Worm (Caenorhabditis elegans) whole organism, L2 larva: ENCODE measurements around the gene ptc-1.

ENCODE experiments used
- C34F6.9 ChIP-seq: fragments of 150-350 bp; optimal IDR thresholded peaks from 2 replicates; lab custom pipeline; 2014; ENCODE audit warnings: missing biosample characterization, missing genetic modification characterization
- F13H6.1 ChIP-seq: sonication (generic microtip); optimal IDR thresholded peaks from 2 replicates; lab custom pipeline; 2016; ENCODE audit warnings: missing genetic modification characterization, missing compliant biosample characterization
- R02D3.7 ChIP-seq: fragments of 150-350 bp; optimal IDR thresholded peaks from 2 replicates; lab custom pipeline; 2014; ENCODE audit warnings: missing biosample characterization, missing genetic modification characterization
- Y55F3AM.14 ChIP-seq: fragments of 200-800 bp; sonication (Bioruptor generic); optimal IDR thresholded peaks from 2 replicates; lab custom pipeline; 2018; ENCODE audit warnings: mild to moderate bottlenecking, missing genetic modification characterization, missing compliant biosample characterization
- ZK546.5 ChIP-seq: sonication (generic microtip); optimal IDR thresholded peaks from 2 replicates; lab custom pipeline; 2017; ENCODE audit warnings: missing biosample characterization, missing genetic modification characterization
- alr-1 ChIP-seq: fragments of 150-350 bp; optimal IDR thresholded peaks from 2 replicates; lab custom pipeline; 2014; ENCODE audit warnings: missing biosample characterization, missing genetic modification characterization
- aly-2 ChIP-seq: fragments of 150-350 bp; optimal IDR thresholded peaks from 2 replicates; lab custom pipeline; 2014; ENCODE audit warnings: missing biosample characterization, missing genetic modification characterization
- ceh-82 ChIP-seq: fragments of 150-350 bp; optimal IDR thresholded peaks from 2 replicates; lab custom pipeline; 2014; ENCODE audit warnings: missing biosample characterization, missing genetic modification characterization
- crh-2 ChIP-seq: sonication (generic microtip); optimal IDR thresholded peaks from 2 replicates; lab custom pipeline; 2017; ENCODE audit warnings: missing biosample characterization, missing genetic modification characterization
- dmd-4 ChIP-seq: sonication (generic microtip); optimal IDR thresholded peaks from 2 replicates; lab custom pipeline; 2017; ENCODE audit warnings: missing biosample characterization, missing genetic modification characterization
- egl-27 ChIP-seq: sonication (generic microtip); optimal IDR thresholded peaks from 3 replicates; lab custom pipeline; 2017; ENCODE audit warnings: missing biosample characterization, missing genetic modification reagents, missing genetic modification characterization
- elt-1 ChIP-seq: fragments of 150-350 bp; optimal IDR thresholded peaks from 2 replicates; lab custom pipeline; 2014; ENCODE audit warnings: missing biosample characterization, missing genetic modification characterization
- elt-3 ChIP-seq: sonication (generic microtip); optimal IDR thresholded peaks from 2 replicates; lab custom pipeline; 2017; ENCODE audit warnings: missing biosample characterization, missing genetic modification characterization
- fos-1 ChIP-seq: fragments of 150-350 bp; optimal IDR thresholded peaks from 2 replicates; lab custom pipeline; 2014; ENCODE audit warnings: missing biosample characterization, missing genetic modification characterization
- gmeb-1 ChIP-seq: fragments of 150-350 bp; optimal IDR thresholded peaks from 2 replicates; lab custom pipeline; 2014; ENCODE audit warnings: missing biosample characterization, missing genetic modification characterization
- lin-13 ChIP-seq: fragments of 150-350 bp; optimal IDR thresholded peaks from 2 replicates; lab custom pipeline; 2014; ENCODE audit warnings: missing biosample characterization, missing genetic modification reagents, missing genetic modification characterization
- lin-39 ChIP-seq: fragments of 150-350 bp; optimal IDR thresholded peaks from 2 replicates; lab custom pipeline; 2014; ENCODE audit warnings: missing biosample characterization, missing genetic modification reagents, missing genetic modification characterization
- lsy-2 ChIP-seq, 2 experiments: fragments of 150-350 bp in 1 of 2; sonication (generic microtip) in 1 of 2; optimal IDR thresholded peaks; 2 replicates each; lab custom pipeline; 2014 to 2017; ENCODE audit warnings: missing biosample characterization in 2 of 2, missing genetic modification characterization in 2 of 2
- mab-5 ChIP-seq: fragments of 150-350 bp; optimal IDR thresholded peaks from 2 replicates; lab custom pipeline; 2014; ENCODE audit warnings: missing biosample characterization, missing genetic modification characterization
- mbf-1 ChIP-seq: sonication (generic microtip); optimal IDR thresholded peaks from 2 replicates; lab custom pipeline; 2017; ENCODE audit warnings: missing biosample characterization, missing genetic modification characterization
- mdl-1 ChIP-seq, 2 experiments: fragments of 150-350 bp in 1 of 2; sonication (generic microtip) in 1 of 2; optimal IDR thresholded peaks; 2 replicates each; lab custom pipeline; 2017; ENCODE audit warnings: missing biosample characterization in 2 of 2, missing genetic modification characterization in 2 of 2
- nhr-10 ChIP-seq: sonication (generic microtip); optimal IDR thresholded peaks from 2 replicates; lab custom pipeline; 2017; ENCODE audit warnings: missing biosample characterization, missing genetic modification characterization
- nhr-11 ChIP-seq: fragments of 150-350 bp; optimal IDR thresholded peaks from 2 replicates; lab custom pipeline; 2014; ENCODE audit warnings: missing biosample characterization, missing genetic modification characterization
- nhr-12 ChIP-seq: fragments of 150-350 bp; optimal IDR thresholded peaks from 2 replicates; lab custom pipeline; 2014; ENCODE audit warnings: missing biosample characterization, missing genetic modification characterization
- nhr-129 ChIP-seq: fragments of 150-350 bp; optimal IDR thresholded peaks from 2 replicates; lab custom pipeline; 2014; ENCODE audit warnings: missing biosample characterization, missing genetic modification characterization
- nhr-21 ChIP-seq: fragments of 150-350 bp; optimal IDR thresholded peaks from 2 replicates; lab custom pipeline; 2014; ENCODE audit warnings: missing biosample characterization, missing genetic modification characterization
- nhr-25 ChIP-seq: fragments of 150-350 bp; sonication (generic microtip); optimal IDR thresholded peaks from 3 replicates; lab custom pipeline; 2014; ENCODE audit warnings: missing biosample characterization, missing genetic modification characterization
- nhr-77 ChIP-seq: fragments of 150-350 bp; optimal IDR thresholded peaks from 2 replicates; lab custom pipeline; 2014; ENCODE audit warnings: missing biosample characterization, missing genetic modification characterization
- peb-1 ChIP-seq: fragments of 150-350 bp; optimal IDR thresholded peaks from 2 replicates; lab custom pipeline; 2014; ENCODE audit warnings: missing biosample characterization, missing genetic modification characterization
- sem-4 ChIP-seq: fragments of 150-350 bp; optimal IDR thresholded peaks from 2 replicates; lab custom pipeline; 2014; ENCODE audit warnings: missing biosample characterization, missing genetic modification reagents, missing genetic modification characterization
- sma-9 ChIP-seq, 2 experiments: fragments of 150-350 bp in 1 of 2; sonication (generic microtip) in 1 of 2; optimal IDR thresholded peaks; 2 replicates each; lab custom pipeline; 2014 to 2016; ENCODE audit warnings: missing genetic modification characterization in 2 of 2, mild to moderate bottlenecking in 1 of 2, missing biosample characterization in 1 of 2, missing compliant biosample characterization in 1 of 2, missing genetic modification reagents in 1 of 2, moderate library complexity in 1 of 2
- unc-55 ChIP-seq: fragments of 150-350 bp; sonication (generic microtip); optimal IDR thresholded peaks from 3 replicates; lab custom pipeline; 2014; ENCODE audit warnings: missing biosample characterization, missing genetic modification reagents, missing genetic modification characterization
- ztf-11 ChIP-seq: sonication (generic microtip); optimal IDR thresholded peaks from 2 replicates; lab custom pipeline; 2017; ENCODE audit warnings: missing biosample characterization, missing genetic modification characterization

The ptc-1 gene

DNA sequence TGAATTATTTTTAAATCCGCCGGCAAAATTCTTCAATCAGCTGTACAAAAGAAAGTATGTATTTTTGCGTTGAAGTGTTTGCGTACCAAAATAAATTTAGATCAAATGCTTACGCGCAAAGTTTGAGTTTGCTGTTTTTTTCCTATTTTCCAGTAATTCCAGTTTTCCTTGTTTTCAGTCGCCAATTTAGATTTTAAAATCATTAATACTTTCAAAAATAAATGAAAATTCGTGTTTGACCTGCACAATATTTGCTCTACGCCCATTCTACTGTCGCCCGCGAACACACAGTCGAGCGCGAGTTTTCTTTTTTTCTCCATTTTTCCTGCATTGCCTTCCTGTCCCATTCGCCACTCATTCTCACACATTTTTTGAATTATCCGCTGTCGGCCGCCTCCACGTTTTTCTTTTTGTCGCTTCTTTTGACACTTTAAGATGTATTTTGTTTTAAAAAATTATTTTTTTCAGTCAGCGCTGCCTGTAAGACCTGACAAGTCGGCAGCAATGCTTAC, at the start of gene ptc-1:
ptc-1 (plus strand) TSS at position 462 of the 512 bp plus-strand sequence.
- TF ChIP-seq ZK546.5 = no peak
- TF ChIP-seq alr-1 (tag; lab: Kevin White, UChicago) = no peak
- no peak for TF ChIP-seq nhr-11 (tag; lab: Kevin White, UChicago)
- no peak for TF ChIP-seq elt-3 (tag; lab: Kevin White, UChicago)
- no peak for TF ChIP-seq R02D3.7
- TF ChIP-seq ztf-11 (tag; lab: Kevin White, UChicago) = no peak
- no peak for TF ChIP-seq lin-13

- TF ChIP-seq nhr-11 (tag; lab: Kevin White, UChicago) = no peak
- no peak for TF ChIP-seq ceh-82 (tag; lab: Kevin White, UChicago)
- TF ChIP-seq Y55F3AM.14 = no peak
- no peak for TF ChIP-seq mbf-1 (tag; lab: Kevin White, UChicago)
- no peak for TF ChIP-seq lsy-2 (tag; optimal IDR thresholded peaks at IDR 0.05; lab: Kevin White, UChicago)
- TF ChIP-seq R02D3.7 = no peak
- peak; percentile 30 for TF ChIP-seq unc-55
- peak; percentile 33 for TF ChIP-seq F13H6.1
- no peak for TF ChIP-seq nhr-21 (tag; lab: Kevin White, UChicago)
- peak; percentile 17 for TF ChIP-seq C34F6.9 (tag; lab: Kevin White, UChicago)
- no peak for TF ChIP-seq mdl-1 (tag; optimal IDR thresholded peaks at IDR 0.05; lab: Kevin White, UChicago)
- TF ChIP-seq nhr-10 = no peak
- TF ChIP-seq sma-9 (GFP tag; optimal IDR thresholded peaks at IDR 0.05; lab: Kevin White, UChicago) = no peak
- TF ChIP-seq sma-9 (tag; optimal IDR thresholded peaks at IDR 0.05; lab: Kevin White, UChicago) = no peak
Observed at ce11 chrII:7845571-7846236, 47.3 kb upstream of the ptc-1 start, which contains the start of gene T09A5.4. T09A5.4 (plus strand) TSS chrII:7846186.

DNA sequence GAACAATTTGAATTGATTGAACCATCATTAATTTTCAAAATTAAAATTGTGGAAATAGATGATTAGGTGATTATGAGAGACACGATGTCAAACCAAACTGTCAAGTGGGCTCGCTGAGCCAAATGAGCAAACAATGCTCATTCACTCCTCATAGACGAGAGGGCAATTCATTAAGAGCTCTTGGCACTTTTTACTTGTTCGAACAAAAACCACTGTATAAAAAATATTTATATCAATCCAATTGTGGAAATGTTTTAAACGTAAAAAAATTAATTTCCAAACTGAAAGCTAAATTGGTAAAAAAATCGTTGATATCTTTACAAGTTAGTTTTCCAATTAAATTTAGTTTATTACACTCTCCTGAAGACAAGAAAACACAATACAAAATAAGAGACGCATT, 43.3 kb upstream of the ptc-1 start, which contains the start of gene acr-7:
acr-7 (minus strand) TSS at position 101 of the 400 bp plus-strand sequence.
- TF ChIP-seq nhr-21 (tag; lab: Kevin White, UChicago) (no peak), R02D3.7 (no peak), lin-13 (no peak), sma-9 (GFP tag; optimal IDR thresholded peaks at IDR 0.05; lab: Kevin White, UChicago) (no peak), sma-9 (tag; optimal IDR thresholded peaks at IDR 0.05; lab: Kevin White, UChicago) (no peak), fos-1 (tag; lab: Kevin White, UChicago) (no peak), nhr-11 (tag; lab: Kevin White, UChicago) (no peak), aly-2 (tag; lab: Kevin White, UChicago) (no peak), mab-5 (tag; lab: Kevin White, UChicago) (no peak)

ce11 chrII:7850575-7850974, 42.4 kb upstream of the ptc-1 start:
- TF ChIP-seq gmeb-1 = no peak
- TF ChIP-seq Y55F3AM.14 = no peak
- TF ChIP-seq alr-1 (tag; lab: Kevin White, UChicago) = no peak
- peak; percentile 50 for TF ChIP-seq sem-4 (tag; lab: Kevin White, UChicago)
- TF ChIP-seq R02D3.7 = no peak
- TF ChIP-seq mab-5 (tag; lab: Kevin White, UChicago) = no peak
- peak; percentile 16 for TF ChIP-seq nhr-25 (tag; lab: Kevin White, UChicago)
- TF ChIP-seq dmd-4 (tag; lab: Kevin White, UChicago) = no peak

DNA sequence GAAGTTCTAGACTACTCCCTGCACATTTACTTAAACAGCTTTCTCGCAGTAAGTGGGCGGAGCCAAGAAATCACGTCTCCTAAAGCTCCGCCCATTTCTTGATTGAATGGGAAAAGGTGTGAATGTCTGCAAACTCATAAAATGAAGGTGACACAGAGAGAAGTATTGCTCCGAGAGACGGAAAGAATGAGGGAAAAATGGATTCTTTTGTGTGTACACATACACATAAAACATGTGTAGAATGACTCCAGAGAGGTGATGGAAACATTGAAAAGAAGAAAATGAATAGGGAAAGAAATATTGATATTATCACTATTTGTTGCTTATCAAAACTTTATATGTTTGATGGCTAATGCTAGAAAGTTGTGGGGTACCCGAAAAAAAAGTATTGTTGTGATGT, 41.5 kb upstream of the ptc-1 start:
- TF ChIP-seq lin-13 (no peak), C34F6.9 (tag; lab: Kevin White, UChicago) (peak; percentile 12), fos-1 (tag; lab: Kevin White, UChicago) (peak; percentile 41), nhr-129 (tag; lab: Kevin White, UChicago) (peak; percentile 3), nhr-11 (tag; lab: Kevin White, UChicago) (no peak)

- no peak for TF ChIP-seq egl-27 (tag; lab: Kevin White, UChicago)
- TF ChIP-seq lin-39 (tag; lab: Kevin White, UChicago) = no peak
- TF ChIP-seq F13H6.1 = no peak
- TF ChIP-seq nhr-77 (tag; lab: Kevin White, UChicago) = no peak
- TF ChIP-seq mdl-1 (tag; optimal IDR thresholded peaks at IDR 0.05; lab: Kevin White, UChicago) = no peak
- no peak for TF ChIP-seq Y55F3AM.14
- TF ChIP-seq elt-1 (tag; lab: Kevin White, UChicago) = no peak
- TF ChIP-seq lin-13 = no peak
- TF ChIP-seq peb-1 = no peak
- no peak for TF ChIP-seq elt-3 (tag; lab: Kevin White, UChicago)
- no peak for TF ChIP-seq nhr-21 (tag; lab: Kevin White, UChicago)
- TF ChIP-seq crh-2 = no peak
- TF ChIP-seq nhr-12 (tag; lab: Kevin White, UChicago) = no peak
Observed at ce11 chrII:7853679-7854078, 39.3 kb upstream of the ptc-1 start, which contains the start of gene T09A5.5. T09A5.5 (minus strand) TSS chrII:7853779.
